Fruit fly (Drosophila melanogaster): ENCODE data around the gene CG4617.

Gene CG4617

dm6 chrX:7104400-7105068 lies at the start of gene CG4617, which contains the start of gene CG8300:
Gene CG4617, minus strand, starts transcription at chrX:7104491.
Gene CG8300, plus strand, starts transcription at chrX:7104885.
- TF ChIP-seq usp (GFP tag; optimal IDR thresholded peaks at IDR 0.05): no peak
- TF ChIP-seq psq (optimal IDR thresholded peaks at IDR 0.05): no peak
- TF ChIP-seq pan (optimal IDR thresholded peaks at IDR 0.05): no peak
- no peak for TF ChIP-seq CG8478 (optimal IDR thresholded peaks at IDR 0.05)
- no peak for TF ChIP-seq EcR (GFP tag; optimal IDR thresholded peaks at IDR 0.05)
- TF ChIP-seq Dll (optimal IDR thresholded peaks at IDR 0.05): no peak

- TF ChIP-seq EcR (GFP tag; optimal IDR thresholded peaks at IDR 0.05): no peak
- TF ChIP-seq usp (GFP tag; optimal IDR thresholded peaks at IDR 0.05): no peak
- TF ChIP-seq psq (optimal IDR thresholded peaks at IDR 0.05): no peak
- no peak for TF ChIP-seq pan (optimal IDR thresholded peaks at IDR 0.05)
These were observed 48.6 kb upstream of the CG4617 start for dm6 chrX:7152851-7153250.

dm6 chrX:7151290-7152038 lies 47.2 kb upstream of the CG4617 start:
- TF ChIP-seq EcR (GFP tag; optimal IDR thresholded peaks at IDR 0.05) (no peak), Dll (optimal IDR thresholded peaks at IDR 0.05) (no peak), CG8478 (optimal IDR thresholded peaks at IDR 0.05) (no peak), pan (optimal IDR thresholded peaks at IDR 0.05) (no peak), psq (optimal IDR thresholded peaks at IDR 0.05) (no peak)

dm6 chrX:7141753-7142152 lies 37.5 kb upstream of the CG4617 start:
- no peak for TF ChIP-seq psq (optimal IDR thresholded peaks at IDR 0.05)
- TF ChIP-seq usp (GFP tag; optimal IDR thresholded peaks at IDR 0.05): no peak
- no peak for TF ChIP-seq Dll (optimal IDR thresholded peaks at IDR 0.05)
- TF ChIP-seq EcR (GFP tag; optimal IDR thresholded peaks at IDR 0.05): no peak
- no peak for TF ChIP-seq CG8478 (optimal IDR thresholded peaks at IDR 0.05)
- TF ChIP-seq pan (optimal IDR thresholded peaks at IDR 0.05): no peak

dm6 chrX:7139952-7140351 lies 35.7 kb upstream of the CG4617 start:
- TF ChIP-seq psq (optimal IDR thresholded peaks at IDR 0.05): no peak
- TF ChIP-seq pan (optimal IDR thresholded peaks at IDR 0.05): no peak
- no peak for TF ChIP-seq EcR (GFP tag; optimal IDR thresholded peaks at IDR 0.05)
- TF ChIP-seq usp (GFP tag; optimal IDR thresholded peaks at IDR 0.05): no peak
- no peak for TF ChIP-seq CG8478 (optimal IDR thresholded peaks at IDR 0.05)
- TF ChIP-seq Dll (optimal IDR thresholded peaks at IDR 0.05): no peak

- TF ChIP-seq Dll (optimal IDR thresholded peaks at IDR 0.05) (no peak), usp (GFP tag; optimal IDR thresholded peaks at IDR 0.05) (no peak)
These were observed 33.1 kb upstream of the CG4617 start, which contains the start of gene Cph for dm6 chrX:7137423-7137822. Gene Cph, plus strand, starts transcription at chrX:7137723.

dm6 chrX:7124474-7124873 lies 20.2 kb upstream of the CG4617 start:
- TF ChIP-seq pan (optimal IDR thresholded peaks at IDR 0.05): no peak
- TF ChIP-seq EcR (GFP tag; optimal IDR thresholded peaks at IDR 0.05): no peak
- TF ChIP-seq psq (optimal IDR thresholded peaks at IDR 0.05): no peak
- no peak for TF ChIP-seq CG8478 (optimal IDR thresholded peaks at IDR 0.05)
- TF ChIP-seq usp (GFP tag; optimal IDR thresholded peaks at IDR 0.05): no peak
- no peak for TF ChIP-seq Dll (optimal IDR thresholded peaks at IDR 0.05)

dm6 chrX:7122002-7122401 lies 17.7 kb upstream of the CG4617 start:
- TF ChIP-seq pan (optimal IDR thresholded peaks at IDR 0.05) (no peak), Dll (optimal IDR thresholded peaks at IDR 0.05) (no peak), EcR (GFP tag; optimal IDR thresholded peaks at IDR 0.05) (no peak), CG8478 (optimal IDR thresholded peaks at IDR 0.05) (no peak), usp (GFP tag; optimal IDR thresholded peaks at IDR 0.05) (no peak), psq (optimal IDR thresholded peaks at IDR 0.05) (no peak)

dm6 chrX:7120168-7120567 lies 15.9 kb upstream of the CG4617 start:
- TF ChIP-seq psq (optimal IDR thresholded peaks at IDR 0.05) (no peak), pan (optimal IDR thresholded peaks at IDR 0.05) (no peak), CG8478 (optimal IDR thresholded peaks at IDR 0.05) (no peak), Dll (optimal IDR thresholded peaks at IDR 0.05) (no peak), usp (GFP tag; optimal IDR thresholded peaks at IDR 0.05) (no peak), EcR (GFP tag; optimal IDR thresholded peaks at IDR 0.05) (no peak)

dm6 chrX:7117729-7118128 lies 13.4 kb upstream of the CG4617 start:
- TF ChIP-seq psq (optimal IDR thresholded peaks at IDR 0.05): no peak
- TF ChIP-seq pan (optimal IDR thresholded peaks at IDR 0.05): no peak
- TF ChIP-seq Dll (optimal IDR thresholded peaks at IDR 0.05): no peak
- TF ChIP-seq CG8478 (optimal IDR thresholded peaks at IDR 0.05): no peak
- TF ChIP-seq usp (GFP tag; optimal IDR thresholded peaks at IDR 0.05): no peak
- TF ChIP-seq EcR (GFP tag; optimal IDR thresholded peaks at IDR 0.05): no peak

dm6 chrX:7110890-7111289 lies 6.6 kb upstream of the CG4617 start:
- no peak for TF ChIP-seq pan (optimal IDR thresholded peaks at IDR 0.05)
- TF ChIP-seq EcR (GFP tag; optimal IDR thresholded peaks at IDR 0.05): no peak
- TF ChIP-seq psq (optimal IDR thresholded peaks at IDR 0.05): no peak
- TF ChIP-seq CG8478 (optimal IDR thresholded peaks at IDR 0.05): no peak
- TF ChIP-seq usp (GFP tag; optimal IDR thresholded peaks at IDR 0.05): no peak
- no peak for TF ChIP-seq Dll (optimal IDR thresholded peaks at IDR 0.05)

dm6 chrX:7109793-7110606 lies 5.7 kb upstream of the CG4617 start, which contains the start of gene fz4:
Gene fz4, minus strand, starts transcription at chrX:7110321.
- TF ChIP-seq usp (GFP tag; optimal IDR thresholded peaks at IDR 0.05) (no peak), pan (optimal IDR thresholded peaks at IDR 0.05) (no peak)

Measured in whole organism.